Worm (Caenorhabditis elegans): ENCODE results near the gene R05D3.12.

DNA sequence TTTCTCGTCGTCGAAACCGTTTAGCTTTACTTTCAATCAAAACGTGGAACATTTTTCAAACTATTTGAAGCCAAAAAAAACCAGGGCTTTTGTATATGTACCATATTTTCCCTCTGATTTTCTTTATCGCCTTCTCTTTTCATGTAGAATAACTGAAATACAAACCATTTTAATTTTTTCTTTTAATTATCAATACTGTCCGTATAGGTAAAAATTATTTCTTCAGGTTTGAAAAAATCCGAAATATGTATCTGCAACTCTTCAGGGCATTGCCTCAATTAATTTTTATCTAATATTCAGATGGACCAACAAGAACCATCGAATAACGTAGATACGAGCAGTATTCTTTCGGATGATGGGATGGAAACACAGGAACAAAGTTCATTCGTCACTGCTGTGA lies 5.7 kb upstream of the R05D3.12 start, which contains the start of gene met-2:
- TF ChIP-seq ceh-13 (GFP tag; optimal IDR thresholded peaks at IDR 0.05) (no peak), tbx-11 (GFP tag; IDR thresholded peaks at IDR 0.05) (no peak), B0310.2 (tag; optimal IDR thresholded peaks at IDR 0.05) (no peak), flt-1 (GFP tag; IDR thresholded peaks at IDR 0.05) (no peak), hmbx-1 (tag; optimal IDR thresholded peaks at IDR 0.05) (no peak), tbx-37 (GFP tag; conservative IDR thresholded peaks at IDR 0.05) (no peak), hnd-1 (tag; optimal IDR thresholded peaks at IDR 0.05) (no peak), F13C5.2 (tag; optimal IDR thresholded peaks at IDR 0.05) (no peak)

All from whole organism, early embryonic.